Fruit fly (Drosophila melanogaster) whole organism, pupa: Measurements from ENCODE around the gene Nlg1.

Source experiments
- CG15710 ChIP-seq: fragments of 200-800 bp; sonication (Bioruptor generic); optimal IDR thresholded peaks from 2 replicates; lab custom pipeline; 2018; ENCODE audit warnings: missing biosample characterization, mild to moderate bottlenecking, missing genetic modification characterization, moderate library complexity
- CG32121 ChIP-seq: fragments of 200-800 bp; sonication (Bioruptor generic); IDR thresholded peaks from 2 replicates; pipeline ENCODE4 v1.3.6; 2022; ENCODE audit warnings: missing biosample characterization, missing genetic modification characterization
- CG9948 ChIP-seq: fragments of 200-800 bp; sonication (Bioruptor generic); optimal IDR thresholded peaks from 2 replicates; lab custom pipeline; 2018; ENCODE audit warnings: missing biosample characterization, mild to moderate bottlenecking, missing genetic modification characterization, moderate library complexity
- Pif1A ChIP-seq: fragments of 200-800 bp; sonication (Bioruptor generic); optimal IDR thresholded peaks from 3 replicates; lab custom pipeline; 2016; ENCODE audit warnings: missing biosample characterization, missing genetic modification characterization
- Pif1B ChIP-seq: fragments of 200-800 bp; sonication (Bioruptor generic); optimal IDR thresholded peaks from 3 replicates; lab custom pipeline; 2016; ENCODE audit warnings: missing biosample characterization, missing genetic modification characterization
- Snoo ChIP-seq: fragments of 200-800 bp; sonication (Bioruptor generic); optimal IDR thresholded peaks from 3 replicates; lab custom pipeline; 2017; ENCODE audit warnings: missing biosample characterization, mild to moderate bottlenecking, missing genetic modification characterization, inconsistent platforms
- rn ChIP-seq: fragments of 200-800 bp; sonication (Bioruptor generic); IDR thresholded peaks from 2 replicates; pipeline ENCODE4 v1.3.6; 2022; ENCODE audit warnings: missing biosample characterization, missing genetic modification characterization

dm6 chr3R:7657947-7658346 is at the start of gene Nlg1:
- TF ChIP-seq Pif1A (GFP tag; lab: Kevin White, UChicago): no peak
- TF ChIP-seq CG9948 (tag; lab: Kevin White, UChicago): no peak
- no peak for TF ChIP-seq CG15710
- TF ChIP-seq CG32121 (GFP tag; lab: Robert Waterston, UW): no peak; the same call in 1 of the 2 replicates
- no peak for TF ChIP-seq Snoo (tag; lab: Kevin White, UChicago)
- no peak for TF ChIP-seq rn
- no peak for TF ChIP-seq Pif1B
